1 fruit fly cellular context compared by ENCODE assay signal in genomic region chr3R:11214449-11214950, dm6.
TF ChIP-seq lines count a peak whose summit lies in the region.

TSS of gene ZnT86D (minus strand) at chr3R:11214539.

TF ChIP-seq in whole organism, embryonic, 481 proteins besides CTCF, POLR2A, EP300 and RAD21 (continued from another document and continues in another):
- TF ChIP-seq trem (tag; optimal IDR thresholded peaks at IDR 0.05; lab: Kevin White, UChicago) (peak; percentile 44), en (GFP tag; optimal IDR thresholded peaks at IDR 0.05; lab: Kevin White, UChicago) (no peak), bsh (GFP tag; optimal IDR thresholded peaks at IDR 0.05; lab: Kevin White, UChicago) (peak in 1 of 2 experiments; percentile 46), her (GFP tag; optimal IDR thresholded peaks at IDR 0.05; lab: Kevin White, UChicago) (no peak), Abd-B (GFP tag; optimal IDR thresholded peaks at IDR 0.05; lab: Kevin White, UChicago) (peak; percentile 67), CG4328 (GFP tag; optimal IDR thresholded peaks at IDR 0.05; lab: Kevin White, UChicago) (peak; percentile 59), psq (GFP tag; optimal IDR thresholded peaks at IDR 0.05; lab: Kevin White, UChicago) (no peak), CG3281 (GFP tag; optimal IDR thresholded peaks at IDR 0.05; lab: Kevin White, UChicago) (peak; percentile 66), chn (GFP tag; optimal IDR thresholded peaks at IDR 0.05; lab: Kevin White, UChicago) (no peak), Xrp1 (GFP tag; IDR thresholded peaks at IDR 0.05; lab: Robert Waterston, UW) (peak; percentile 30; the same call in 1 of the 2 replicates), tgo (GFP tag; IDR thresholded peaks at IDR 0.05; lab: Robert Waterston, UW) (peak; percentile 23; the same call in 1 of the 3 replicates), zf30C (GFP tag; optimal IDR thresholded peaks at IDR 0.05; lab: Kevin White, UChicago) (no peak), ind (GFP tag; optimal IDR thresholded peaks at IDR 0.05; lab: Kevin White, UChicago) (peak; percentile 59), lola (GFP tag; optimal IDR thresholded peaks at IDR 0.05; lab: Kevin White, UChicago) (peak in 1 of 3 experiments; percentile 46), Asciz (GFP tag; optimal IDR thresholded peaks at IDR 0.05; lab: Kevin White, UChicago) (peak; percentile 5), CG7839 (tag; optimal IDR thresholded peaks at IDR 0.05; lab: Kevin White, UChicago) (peak; percentile 71), pum (GFP tag; optimal IDR thresholded peaks at IDR 0.05; lab: Kevin White, UChicago) (peak; percentile 41), Dref (GFP tag; IDR thresholded peaks at IDR 0.05; lab: Robert Waterston, UW) (no peak), CG15073 (GFP tag; optimal IDR thresholded peaks at IDR 0.05; lab: Kevin White, UChicago) (no peak), Gug (GFP tag; IDR thresholded peaks at IDR 0.05; lab: Robert Waterston, UW) (peak; percentile 50; the same call in 2 of the 4 replicates), CG4707 (GFP tag; optimal IDR thresholded peaks at IDR 0.05; lab: Kevin White, UChicago) (no peak), br (optimal IDR thresholded peaks at IDR 0.05; lab: Kevin White, UChicago) (no peak), Atf3 (GFP tag; optimal IDR thresholded peaks at IDR 0.05; lab: Kevin White, UChicago) (peak; percentile 39), fd3F (GFP tag; optimal IDR thresholded peaks at IDR 0.05; lab: Kevin White, UChicago) (peak; percentile 35), scrt (GFP tag; optimal IDR thresholded peaks at IDR 0.05; lab: Kevin White, UChicago) (peak; percentile 20), otp (GFP tag; IDR thresholded peaks at IDR 0.05; lab: Robert Waterston, UW) (no peak), CG34224 (GFP tag; IDR thresholded peaks at IDR 0.05; lab: Robert Waterston, UW; ENCODE audit: partially characterized antibody) (no peak), wor (GFP tag; IDR thresholded peaks at IDR 0.05; lab: Robert Waterston, UW) (no peak), CG6654 (GFP tag; optimal IDR thresholded peaks at IDR 0.05; lab: Kevin White, UChicago) (no peak), CG7928 (GFP tag; optimal IDR thresholded peaks at IDR 0.05; lab: Kevin White, UChicago) (no peak), Hr39 (optimal IDR thresholded peaks at IDR 0.05; lab: Kevin White, UChicago) (no peak), Scr (GFP tag; IDR thresholded peaks at IDR 0.05; lab: Robert Waterston, UW; ENCODE audit: partially characterized antibody) (no peak), shn (GFP tag; optimal IDR thresholded peaks at IDR 0.05; lab: Kevin White, UChicago) (peak; percentile 69), Ets65A (GFP tag; lab: Kevin White, UChicago) (peak; percentile 97), CG14667 (GFP tag; IDR thresholded peaks at IDR 0.05; lab: Robert Waterston, UW) (no peak), Elba2 (GFP tag; optimal IDR thresholded peaks at IDR 0.05; lab: Kevin White, UChicago) (peak; percentile 75), org-1 (GFP tag; optimal IDR thresholded peaks at IDR 0.05; lab: Kevin White, UChicago) (no peak), NC2α (GFP tag; optimal IDR thresholded peaks at IDR 0.05; lab: Kevin White, UChicago) (no peak), run (tag; optimal IDR thresholded peaks at IDR 0.05; lab: Kevin White, UChicago) (no peak), toy (GFP tag; IDR thresholded peaks at IDR 0.05; lab: Robert Waterston, UW) (no peak), Vsx1 (GFP tag; optimal IDR thresholded peaks at IDR 0.05; lab: Kevin White, UChicago) (peak; percentile 29), CG12104 (GFP tag; optimal IDR thresholded peaks at IDR 0.05; lab: Kevin White, UChicago) (peak; percentile 20), CG12236 (GFP tag; optimal IDR thresholded peaks at IDR 0.05; lab: Kevin White, UChicago) (no peak), CG17802 (tag; optimal IDR thresholded peaks at IDR 0.05; lab: Kevin White, UChicago) (no peak), unpg (GFP tag; optimal IDR thresholded peaks at IDR 0.05; lab: Kevin White, UChicago) (peak; percentile 58), btn (GFP tag; optimal IDR thresholded peaks at IDR 0.05; lab: Kevin White, UChicago) (no peak), tio (GFP tag; optimal IDR thresholded peaks at IDR 0.05; lab: Kevin White, UChicago) (no peak), fu2 (GFP tag; optimal IDR thresholded peaks at IDR 0.05; lab: Kevin White, UChicago) (peak; percentile 42), Dip2 (GFP tag; IDR thresholded peaks at IDR 0.05; lab: Robert Waterston, UW) (no peak), CG6683 (GFP tag; optimal IDR thresholded peaks at IDR 0.05; lab: Kevin White, UChicago) (peak; percentile 22), CG2129 (GFP tag; IDR thresholded peaks at IDR 0.05; lab: Robert Waterston, UW; ENCODE audit: partially characterized antibody) (no peak), h (optimal IDR thresholded peaks at IDR 0.05; lab: Kevin White, UChicago) (no peak), CG11696 (GFP tag; IDR thresholded peaks at IDR 0.05; lab: Robert Waterston, UW) (no peak), vfl (GFP tag; optimal IDR thresholded peaks at IDR 0.05; lab: Kevin White, UChicago) (no peak), CG15601 (tag; optimal IDR thresholded peaks at IDR 0.05; lab: Kevin White, UChicago) (peak; percentile 66), MBD-R2 (GFP tag; IDR thresholded peaks at IDR 0.05; lab: Robert Waterston, UW) (peak; percentile 77), ranshi (GFP tag; IDR thresholded peaks at IDR 0.05; lab: Robert Waterston, UW) (no peak), CG12744 (GFP tag; optimal IDR thresholded peaks at IDR 0.05; lab: Kevin White, UChicago) (peak; percentile 1), CG11723 (GFP tag; optimal IDR thresholded peaks at IDR 0.05; lab: Kevin White, UChicago) (no peak), Fer1 (GFP tag; optimal IDR thresholded peaks at IDR 0.05; lab: Kevin White, UChicago) (peak; percentile 67), stc (GFP tag; IDR thresholded peaks at IDR 0.05; lab: Robert Waterston, UW) (no peak), CG7271 (tag; optimal IDR thresholded peaks at IDR 0.05; lab: Kevin White, UChicago) (no peak), Adf1 (GFP tag; IDR thresholded peaks at IDR 0.05; lab: Robert Waterston, UW) (no peak), crol (GFP tag; IDR thresholded peaks at IDR 0.05; lab: Robert Waterston, UW) (peak; percentile 71), CrebB (tag; optimal IDR thresholded peaks at IDR 0.05; lab: Kevin White, UChicago) (peak; percentile 69), tna (GFP tag; IDR thresholded peaks at IDR 0.05; lab: Robert Waterston, UW; ENCODE audit: partially characterized antibody) (no peak), lab (GFP tag; optimal IDR thresholded peaks at IDR 0.05; lab: Kevin White, UChicago) (peak; percentile 71), pros (GFP tag; optimal IDR thresholded peaks at IDR 0.05; lab: Kevin White, UChicago) (peak; percentile 40), fd64A (GFP tag; optimal IDR thresholded peaks at IDR 0.05; lab: Kevin White, UChicago) (no peak), CG4360 (GFP tag; IDR thresholded peaks at IDR 0.05; lab: Robert Waterston, UW) (no peak), exex (tag; optimal IDR thresholded peaks at IDR 0.05; lab: Kevin White, UChicago) (peak; percentile 50), CG3065 (GFP tag; optimal IDR thresholded peaks at IDR 0.05; lab: Kevin White, UChicago) (no peak), stwl (tag; optimal IDR thresholded peaks at IDR 0.05; lab: Kevin White, UChicago) (peak; percentile 58), danr (GFP tag; IDR thresholded peaks at IDR 0.05; lab: Robert Waterston, UW) (no peak), chif (GFP tag; optimal IDR thresholded peaks at IDR 0.05; lab: Kevin White, UChicago) (peak; percentile 12 to 43), TFAM (GFP tag; optimal IDR thresholded peaks at IDR 0.05; lab: Kevin White, UChicago) (no peak), Sry-β (GFP tag; optimal IDR thresholded peaks at IDR 0.05; lab: Kevin White, UChicago) (peak; percentile 71), CG9437 (GFP tag; optimal IDR thresholded peaks at IDR 0.05; lab: Kevin White, UChicago) (peak; percentile 60), CG17328 (GFP tag; IDR thresholded peaks at IDR 0.05; lab: Robert Waterston, UW) (no peak), ro (GFP tag; IDR thresholded peaks at IDR 0.05; lab: Robert Waterston, UW) (no peak), gsb (GFP tag; IDR thresholded peaks at IDR 0.05; lab: Robert Waterston, UW) (no peak), CG18619 (GFP tag; optimal IDR thresholded peaks at IDR 0.05; lab: Kevin White, UChicago) (peak; percentile 62), Mad (GFP tag; optimal IDR thresholded peaks at IDR 0.05; lab: Kevin White, UChicago) (peak; percentile 42), CG9876 (GFP tag; optimal IDR thresholded peaks at IDR 0.05; lab: Kevin White, UChicago) (no peak), nmo (GFP tag; optimal IDR thresholded peaks at IDR 0.05; lab: Kevin White, UChicago) (peak; percentile 67), zen (tag; optimal IDR thresholded peaks at IDR 0.05; lab: Kevin White, UChicago) (peak; percentile 40), grn (GFP tag; optimal IDR thresholded peaks at IDR 0.05; lab: Kevin White, UChicago) (no peak), CG17385 (GFP tag; optimal IDR thresholded peaks at IDR 0.05; lab: Kevin White, UChicago) (peak; percentile 94), CG3847 (GFP tag; IDR thresholded peaks at IDR 0.05; lab: Robert Waterston, UW) (peak; percentile 65), CG3407 (GFP tag; optimal IDR thresholded peaks at IDR 0.05; lab: Kevin White, UChicago) (no peak), CG10462 (GFP tag; optimal IDR thresholded peaks at IDR 0.05; lab: Kevin White, UChicago) (no peak), CG17361 (GFP tag; IDR thresholded peaks at IDR 0.05; lab: Robert Waterston, UW) (peak; percentile 84), al (GFP tag; IDR thresholded peaks at IDR 0.05; lab: Robert Waterston, UW) (peak; percentile 58; the same call in 1 of the 2 replicates), hkb (optimal IDR thresholded peaks at IDR 0.05; lab: Kevin White, UChicago) (no peak), hkb (GFP tag; IDR thresholded peaks at IDR 0.05; lab: Robert Waterston, UW) (0 out of 2 replicates have a peak, but pooled peaks have one; percentile 6), CG4282 (GFP tag; optimal IDR thresholded peaks at IDR 0.05; lab: Kevin White, UChicago) (no peak), Ravus (GFP tag; IDR thresholded peaks at IDR 0.05; lab: Robert Waterston, UW) (no peak), Bteb2 (GFP tag; optimal IDR thresholded peaks at IDR 0.05; lab: Kevin White, UChicago) (peak; percentile 50), CG7987 (GFP tag; optimal IDR thresholded peaks at IDR 0.05; lab: Kevin White, UChicago) (peak; percentile 4), Doc2 (GFP tag; IDR thresholded peaks at IDR 0.05; lab: Robert Waterston, UW) (no peak), schlank (tag; optimal IDR thresholded peaks at IDR 0.05; lab: Kevin White, UChicago) (peak; percentile 57), CG34422 (GFP tag; IDR thresholded peaks at IDR 0.05; lab: Robert Waterston, UW) (peak; percentile 60; the same call in 2 of the 3 replicates), Nf-YA (GFP tag; IDR thresholded peaks at IDR 0.05; lab: Robert Waterston, UW) (no peak), Xbp1 (GFP tag; optimal IDR thresholded peaks at IDR 0.05; lab: Kevin White, UChicago) (peak; percentile 54), Nf-YC (tag; optimal IDR thresholded peaks at IDR 0.05; lab: Kevin White, UChicago) (peak; percentile 79), CG6854 (GFP tag; optimal IDR thresholded peaks at IDR 0.05; lab: Kevin White, UChicago) (no peak), BEAF-32 (GFP tag; optimal IDR thresholded peaks at IDR 0.05; lab: Kevin White, UChicago) (peak; percentile 44), CG2199 (GFP tag; IDR thresholded peaks at IDR 0.05; lab: Robert Waterston, UW) (no peak), CG10366 (GFP tag; IDR thresholded peaks at IDR 0.05; lab: Robert Waterston, UW) (peak; percentile 30; the same call in 1 of the 2 replicates), Eip74EF (GFP tag; optimal IDR thresholded peaks at IDR 0.05; lab: Kevin White, UChicago) (peak in 1 of 2 experiments; percentile 46), CG42726 (GFP tag; IDR thresholded peaks at IDR 0.05; lab: Robert Waterston, UW; ENCODE audit: partially characterized antibody) (no peak), CG11504 (tag; optimal IDR thresholded peaks at IDR 0.05; lab: Kevin White, UChicago) (peak; percentile 72), tup (GFP tag; optimal IDR thresholded peaks at IDR 0.05; lab: Kevin White, UChicago) (no peak), oc (tag; optimal IDR thresholded peaks at IDR 0.05; lab: Kevin White, UChicago) (no peak), MTF-1 (GFP tag; optimal IDR thresholded peaks at IDR 0.05; lab: Kevin White, UChicago; ENCODE audit: borderline replicate concordance) (no peak), cad (GFP tag; optimal IDR thresholded peaks at IDR 0.05; lab: Kevin White, UChicago) (no peak), B-H1 (GFP tag; IDR thresholded peaks at IDR 0.05; lab: Robert Waterston, UW) (no peak), Hmx (GFP tag; optimal IDR thresholded peaks at IDR 0.05; lab: Kevin White, UChicago) (no peak), pita (GFP tag; optimal IDR thresholded peaks at IDR 0.05; lab: Kevin White, UChicago) (no peak), CG32532 (GFP tag; IDR thresholded peaks at IDR 0.05; lab: Robert Waterston, UW) (peak; percentile 68), tx (GFP tag; optimal IDR thresholded peaks at IDR 0.05; lab: Kevin White, UChicago) (peak; percentile 45), esg (GFP tag; conservative IDR thresholded peaks at IDR 0.05; lab: Robert Waterston, UW) (no peak), dpn (GFP tag; optimal IDR thresholded peaks at IDR 0.05; lab: Kevin White, UChicago) (peak; percentile 44 to 47), Dad (GFP tag; optimal IDR thresholded peaks at IDR 0.05; lab: Kevin White, UChicago) (peak; percentile 19), CG17612 (GFP tag; IDR thresholded peaks at IDR 0.05; lab: Robert Waterston, UW) (no peak), wek (GFP tag; optimal IDR thresholded peaks at IDR 0.05; lab: Kevin White, UChicago) (no peak), CG2678 (tag; optimal IDR thresholded peaks at IDR 0.05; lab: Kevin White, UChicago) (peak; percentile 83), aop (GFP tag; IDR thresholded peaks at IDR 0.05; lab: Robert Waterston, UW) (no peak), sr (GFP tag; IDR thresholded peaks at IDR 0.05; lab: Robert Waterston, UW) (no peak), CG5180 (GFP tag; optimal IDR thresholded peaks at IDR 0.05; lab: Kevin White, UChicago) (peak; percentile 36), CG11247 (GFP tag; IDR thresholded peaks at IDR 0.05; lab: Robert Waterston, UW) (no peak), H2.0 (GFP tag; IDR thresholded peaks at IDR 0.05; lab: Robert Waterston, UW) (no peak), CG10209 (GFP tag; optimal IDR thresholded peaks at IDR 0.05; lab: Kevin White, UChicago) (peak; percentile 53), slou (GFP tag; optimal IDR thresholded peaks at IDR 0.05; lab: Kevin White, UChicago) (peak; percentile 25), NFAT (GFP tag; IDR thresholded peaks at IDR 0.05; lab: Robert Waterston, UW) (no peak), CG12071 (GFP tag; optimal IDR thresholded peaks at IDR 0.05; lab: Kevin White, UChicago) (no peak)
